Fruit fly (Drosophila melanogaster) whole organism: ENCODE data around the gene CG44142.

Experiments
- CG8478 ChIP-seq: fragments of >200 bp; optimal IDR thresholded peaks from 2 replicates; lab custom pipeline; 2018; ENCODE audit warnings: inconsistent platforms
- Dll ChIP-seq: fragments of >200 bp; optimal IDR thresholded peaks from 2 replicates; lab custom pipeline; 2017
- pan ChIP-seq: fragments of >200 bp; optimal IDR thresholded peaks from 2 replicates; lab custom pipeline; 2017
- psq ChIP-seq: fragments of >200 bp; optimal IDR thresholded peaks from 2 replicates; lab custom pipeline; 2017
- usp ChIP-seq: fragments of >200 bp; optimal IDR thresholded peaks from 2 replicates; lab custom pipeline; 2017; ENCODE audit warnings: missing biosample characterization, missing genetic modification characterization, mixed read lengths

- TF ChIP-seq Dll (no peak), pan (lab: Kevin White, UChicago) (no peak), usp (GFP tag; lab: Kevin White, UChicago) (no peak), psq (lab: Kevin White, UChicago) (no peak), CG8478 (lab: Kevin White, UChicago) (no peak)
Measured at dm6 chr3R:13273462-13273861, 39.5 kb downstream of the CG44142 start.
